Fruit fly (Drosophila melanogaster) whole organism, adult: ENCODE measurements around the gene SamDC.

ENCODE experiments used
- CG11617 ChIP-seq: fragments of 200-800 bp; sonication (Bioruptor generic); optimal IDR thresholded peaks from 2 replicates; lab custom pipeline; 2017; ENCODE audit warnings: mild to moderate bottlenecking, missing biosample characterization, missing genetic modification reagents, missing genetic modification characterization
- CG12768 ChIP-seq: fragments of 200-800 bp; sonication (Bioruptor generic); optimal IDR thresholded peaks from 2 replicates; lab custom pipeline; 2017; ENCODE audit warnings: missing biosample characterization, missing genetic modification characterization, mild to moderate bottlenecking, moderate library complexity, missing genetic modification reagents
- CG14711 ChIP-seq: fragments of 200-800 bp; sonication (Bioruptor generic); optimal IDR thresholded peaks from 2 replicates; lab custom pipeline; 2018; ENCODE audit warnings: missing biosample characterization, mild to moderate bottlenecking, missing genetic modification characterization, moderate library complexity
- CG1620 ChIP-seq: fragments of 200-800 bp; sonication (Bioruptor generic); optimal IDR thresholded peaks from 2 replicates; lab custom pipeline; 2016; ENCODE audit warnings: missing biosample characterization, missing genetic modification characterization
- CG33017 ChIP-seq: fragments of 200-800 bp; sonication (Bioruptor generic); optimal IDR thresholded peaks from 2 replicates; lab custom pipeline; 2018; ENCODE audit warnings: missing biosample characterization, mild to moderate bottlenecking, missing genetic modification characterization, moderate library complexity
- CG5204 ChIP-seq: fragments of 200-800 bp; sonication (Bioruptor generic); optimal IDR thresholded peaks from 2 replicates; lab custom pipeline; 2016; ENCODE audit warnings: missing biosample characterization, missing genetic modification characterization
- CG7045 ChIP-seq: fragments of 200-800 bp; sonication (Bioruptor generic); optimal IDR thresholded peaks from 2 replicates; lab custom pipeline; 2017; ENCODE audit warnings: missing biosample characterization, mild to moderate bottlenecking, missing genetic modification characterization
- CG7101 ChIP-seq: fragments of 200-800 bp; sonication (Bioruptor generic); optimal IDR thresholded peaks from 2 replicates; lab custom pipeline; 2018; ENCODE audit warnings: missing biosample characterization, mild to moderate bottlenecking, missing genetic modification characterization, moderate library complexity
- Clk ChIP-seq: fragments of 200-800 bp; sonication (Bioruptor generic); optimal IDR thresholded peaks from 2 replicates; lab custom pipeline; 2017; ENCODE audit warnings: missing biosample characterization, missing genetic modification characterization
- Crg-1 ChIP-seq: fragments of 200-800 bp; sonication (Bioruptor generic); optimal IDR thresholded peaks from 2 replicates; lab custom pipeline; 2016; ENCODE audit warnings: missing biosample characterization, missing genetic modification characterization
- Hr96 ChIP-seq: fragments of 200-800 bp; sonication (Bioruptor generic); optimal IDR thresholded peaks from 2 replicates; lab custom pipeline; 2016; ENCODE audit warnings: missing biosample characterization, missing genetic modification characterization
- Mnt ChIP-seq: fragments of 200-800 bp; sonication (Bioruptor generic); optimal IDR thresholded peaks from 2 replicates; lab custom pipeline; 2016; ENCODE audit warnings: missing biosample characterization, mild to moderate bottlenecking, missing genetic modification characterization
- bab1 ChIP-seq: fragments of 200-800 bp; sonication (Bioruptor generic); optimal IDR thresholded peaks from 3 replicates; lab custom pipeline; 2019; ENCODE audit warnings: missing biosample characterization, mild to moderate bottlenecking, missing genetic modification characterization, moderate library complexity
- cic ChIP-seq: fragments of 200-800 bp; sonication (Bioruptor generic); optimal IDR thresholded peaks from 2 replicates; lab custom pipeline; 2017; ENCODE audit warnings: missing biosample characterization, mild to moderate bottlenecking, missing genetic modification characterization, moderate library complexity
- cnc ChIP-seq, 2 experiments: fragments of >200 bp; optimal IDR thresholded peaks; 2 replicates each; lab custom pipeline; 2017
- kay ChIP-seq: fragments of 200-800 bp; sonication (Bioruptor generic); peaks from one replicate; lab custom pipeline; 2016; ENCODE audit warnings: missing biosample characterization, missing genetic modification characterization, borderline replicate concordance
- ovo ChIP-seq: fragments of 200-800 bp; sonication (Bioruptor generic); optimal IDR thresholded peaks from 2 replicates; lab custom pipeline; 2016; ENCODE audit warnings: missing biosample characterization, missing genetic modification characterization
- pad ChIP-seq: fragments of 200-800 bp; sonication (Bioruptor generic); optimal IDR thresholded peaks from 3 replicates; lab custom pipeline; 2017; ENCODE audit warnings: missing biosample characterization, missing genetic modification characterization, mild to moderate bottlenecking, moderate library complexity, missing genetic modification reagents
- tj ChIP-seq: fragments of 200-800 bp; sonication (Bioruptor generic); optimal IDR thresholded peaks from 3 replicates; lab custom pipeline; 2017; ENCODE audit warnings: missing biosample characterization, mild to moderate bottlenecking, missing genetic modification characterization, moderate library complexity
- toe ChIP-seq: fragments of 200-800 bp; sonication (Bioruptor generic); optimal IDR thresholded peaks from 2 replicates; lab custom pipeline; 2016; ENCODE audit warnings: missing biosample characterization, missing genetic modification characterization

Gene SamDC

DNA sequence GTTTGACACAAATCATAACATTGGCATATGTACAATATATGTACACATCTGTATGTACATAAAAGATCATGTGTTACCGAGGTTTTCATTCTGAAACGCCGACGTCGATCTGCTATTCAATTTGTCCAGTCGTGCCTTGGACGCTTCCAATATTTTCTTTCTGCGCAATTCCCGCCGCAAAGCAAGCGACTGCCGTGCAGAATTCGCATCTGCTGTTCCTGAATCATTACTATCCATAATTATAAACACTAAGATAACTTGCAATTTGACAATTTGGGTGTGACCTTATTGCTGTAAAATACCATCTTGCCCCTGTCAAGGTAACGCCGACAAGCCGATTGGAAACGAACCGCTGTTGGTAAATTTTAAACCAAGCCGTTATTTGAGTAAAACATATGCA lies 27.4 kb upstream of the SamDC start:
- TF ChIP-seq CG5204 (GFP tag; lab: Kevin White, UChicago) = no peak
- no peak for TF ChIP-seq CG1620
- peak; percentile 39 for TF ChIP-seq Mnt (GFP tag; lab: Kevin White, UChicago)
- TF ChIP-seq bab1 = peak; percentile 32

DNA sequence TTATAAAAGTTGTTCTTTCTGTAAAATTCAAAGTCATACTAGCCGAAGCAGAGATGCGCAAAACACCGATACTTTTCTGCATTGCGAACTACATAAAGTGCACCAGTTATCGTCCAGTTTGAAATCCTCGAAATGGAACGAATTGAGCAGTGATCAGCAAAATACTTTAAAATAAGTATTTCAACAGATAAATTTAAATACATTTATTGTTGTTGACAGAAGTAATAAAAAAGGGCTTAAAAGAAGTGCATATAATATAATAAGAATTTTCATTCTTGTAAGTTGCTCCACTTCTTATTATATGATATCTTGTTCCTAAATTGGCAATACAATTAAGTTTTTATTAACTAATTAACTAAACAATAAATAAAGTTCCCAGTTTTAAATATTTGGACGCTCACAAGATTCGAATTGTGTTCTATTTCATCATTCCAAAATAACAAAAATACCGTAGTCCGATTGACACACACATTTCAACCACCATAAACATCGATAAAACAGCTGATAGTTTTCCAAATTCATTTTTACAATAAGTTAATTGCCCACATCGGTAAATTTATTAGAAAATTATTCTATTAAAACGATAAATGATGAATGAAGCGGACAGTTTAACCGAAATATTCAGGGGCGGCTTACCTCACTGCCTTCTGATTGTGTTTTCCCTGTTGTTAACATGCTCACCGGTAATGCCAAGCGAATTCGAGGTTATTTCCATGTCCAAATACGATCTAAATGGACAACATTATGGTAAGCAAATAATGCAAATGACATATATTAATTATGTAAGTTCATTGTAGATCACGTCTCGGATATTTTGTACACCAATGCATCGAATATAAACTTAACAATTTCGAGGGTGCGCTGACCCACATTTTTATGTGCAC lies 24.7 kb upstream of the SamDC start, which contains the start of the genes Usp14 and CG4972:
Gene Usp14, minus strand, starts transcription at position 70 of the 884 bp plus-strand sequence.
Gene CG4972, plus strand, starts transcription at position 466 of the 884 bp plus-strand sequence.
- TF ChIP-seq bab1 (no peak), pad (GFP tag; lab: Kevin White, UChicago) (no peak), CG1620 (peak; percentile 37), CG5204 (GFP tag; lab: Kevin White, UChicago) (no peak), cnc (optimal IDR thresholded peaks at IDR 0.05; lab: Kevin White, UChicago) (no peak), toe (GFP tag; lab: Kevin White, UChicago) (no peak), CG7101 (tag; lab: Kevin White, UChicago) (no peak), ovo (GFP tag; lab: Kevin White, UChicago) (no peak), cic (GFP tag; lab: Kevin White, UChicago) (no peak), CG33017 (tag; lab: Kevin White, UChicago) (no peak), Clk (GFP tag; lab: Kevin White, UChicago) (no peak), kay (GFP tag; lab: Kevin White, UChicago) (peak; percentile 74), CG7045 (GFP tag; lab: Kevin White, UChicago) (no peak), Crg-1 (GFP tag; lab: Kevin White, UChicago) (no peak), tj (GFP tag; lab: Kevin White, UChicago) (peak; percentile 5), CG14711 (tag; lab: Kevin White, UChicago) (no peak), CG11617 (peak; percentile 19), CG12768 (GFP tag; lab: Kevin White, UChicago) (no peak), Mnt (GFP tag; lab: Kevin White, UChicago) (no peak), Hr96 (GFP tag; lab: Kevin White, UChicago) (no peak)

DNA sequence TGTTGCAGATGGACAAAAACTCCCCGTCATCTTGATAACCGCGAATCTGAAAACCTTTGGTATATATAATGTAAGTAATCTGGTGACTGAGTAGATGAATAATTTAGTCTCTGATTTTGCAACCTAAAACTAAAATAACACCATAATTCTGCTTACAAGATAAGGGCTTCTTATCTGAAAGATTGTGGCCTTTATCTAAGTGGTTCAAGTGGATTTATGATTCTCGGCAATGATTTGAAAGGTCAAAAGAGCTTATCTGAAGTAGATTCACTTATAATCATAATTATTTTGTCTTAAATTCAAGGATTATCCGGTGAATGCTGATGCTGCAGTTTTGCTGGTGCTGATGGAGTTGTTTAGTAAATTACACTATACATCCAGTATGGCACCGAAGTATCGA lies 23.4 kb upstream of the SamDC start:
- TF ChIP-seq kay (GFP tag; lab: Kevin White, UChicago) (peak; percentile 88), ovo (GFP tag; lab: Kevin White, UChicago) (no peak)

DNA sequence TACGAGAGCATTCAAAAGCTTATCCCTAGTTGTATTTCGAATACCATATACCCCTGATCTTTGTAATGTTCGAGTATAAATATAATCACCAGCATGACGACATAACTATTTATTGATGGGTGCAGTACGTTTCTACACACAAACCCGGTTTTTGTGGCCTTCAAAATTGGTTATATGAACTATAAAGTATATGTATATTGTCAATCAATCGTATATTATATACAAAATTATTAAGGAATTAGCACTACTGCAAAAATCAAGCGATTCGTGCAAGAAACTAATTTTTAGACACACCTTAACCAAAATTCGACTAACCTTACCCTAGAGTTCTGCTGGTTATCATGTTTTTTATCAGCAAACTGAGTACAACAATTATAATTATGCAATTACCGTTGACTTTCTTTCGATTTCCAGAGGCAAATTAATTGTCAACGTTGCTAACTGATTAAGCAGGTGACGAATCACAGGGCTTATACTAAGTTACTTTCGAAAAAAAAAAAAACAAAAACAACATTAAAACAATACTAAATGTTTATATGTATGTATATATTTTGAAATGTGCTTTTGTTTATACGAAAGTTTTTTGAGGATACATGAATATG lies 19.0 kb upstream of the SamDC start:
- TF ChIP-seq cic (GFP tag; lab: Kevin White, UChicago) (peak; percentile 64), kay (GFP tag; lab: Kevin White, UChicago) (peak; percentile 93), ovo (GFP tag; lab: Kevin White, UChicago) (no peak)

DNA sequence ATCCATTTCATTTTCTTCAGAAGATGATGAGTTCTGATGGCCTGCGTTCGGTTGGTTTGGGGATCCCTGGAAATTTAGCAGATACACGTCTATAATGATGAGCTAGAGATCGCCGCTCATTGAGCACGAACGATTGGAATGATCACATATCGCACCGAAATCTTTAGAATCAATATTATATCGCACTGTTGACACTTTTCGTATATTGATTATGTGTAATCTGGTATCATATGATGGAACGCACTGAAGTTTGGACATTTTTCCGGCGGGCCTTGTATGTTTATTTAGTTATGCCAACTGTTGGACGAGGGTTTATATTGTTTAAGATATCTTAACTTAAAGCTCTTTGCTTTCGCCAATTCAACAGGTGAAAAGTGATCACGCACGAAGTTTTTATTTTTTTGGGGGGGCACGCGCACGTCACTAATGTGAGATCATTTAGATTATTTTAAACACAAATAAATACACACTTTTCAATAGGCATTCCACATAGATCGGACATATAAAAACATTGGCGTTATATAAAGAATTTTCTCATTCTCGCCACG lies 18.1 kb upstream of the SamDC start:
- no peak for TF ChIP-seq CG5204 (GFP tag; lab: Kevin White, UChicago)
- peak; percentile 6 for TF ChIP-seq CG14711 (tag; lab: Kevin White, UChicago)

DNA sequence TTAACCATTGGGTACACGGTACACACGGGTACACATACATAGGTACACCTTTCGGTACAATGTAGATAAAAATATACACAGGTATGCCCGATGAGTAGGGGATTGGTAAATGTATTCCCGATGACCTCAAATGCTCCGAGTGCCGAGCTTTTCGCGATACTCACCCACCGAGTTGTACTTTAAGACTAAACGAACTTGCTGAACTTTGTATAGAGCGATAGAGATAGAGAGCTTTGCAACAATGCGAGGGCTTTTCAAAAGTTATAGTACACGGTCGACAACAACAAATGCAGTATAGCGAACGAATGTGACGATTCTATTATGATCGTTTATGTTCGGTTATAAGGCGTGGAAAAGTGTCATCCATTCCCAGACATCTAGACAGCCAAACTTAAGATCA lies 17.6 kb upstream of the SamDC start:
- TF ChIP-seq tj (GFP tag; lab: Kevin White, UChicago) (peak; percentile 45), CG1620 (no peak), CG33017 (tag; lab: Kevin White, UChicago) (peak; percentile 82), cic (GFP tag; lab: Kevin White, UChicago) (peak; percentile 90), Clk (GFP tag; lab: Kevin White, UChicago) (no peak), CG14711 (tag; lab: Kevin White, UChicago) (peak; percentile 17), CG7045 (GFP tag; lab: Kevin White, UChicago) (no peak), Crg-1 (GFP tag; lab: Kevin White, UChicago) (no peak), Hr96 (GFP tag; lab: Kevin White, UChicago) (no peak), toe (GFP tag; lab: Kevin White, UChicago) (peak; percentile 47), kay (GFP tag; lab: Kevin White, UChicago) (peak; percentile 99), pad (GFP tag; lab: Kevin White, UChicago) (no peak), CG7101 (tag; lab: Kevin White, UChicago) (peak; percentile 25), CG12768 (GFP tag; lab: Kevin White, UChicago) (peak; percentile 97), CG11617 (peak; percentile 36), Mnt (GFP tag; lab: Kevin White, UChicago) (peak; percentile 47), cnc (optimal IDR thresholded peaks at IDR 0.05; lab: Kevin White, UChicago) (no peak), bab1 (peak; percentile 70), CG5204 (GFP tag; lab: Kevin White, UChicago) (no peak), ovo (GFP tag; lab: Kevin White, UChicago) (peak; percentile 48)
